Fruit fly (Drosophila melanogaster): ENCODE results near the gene CG45080.

Gene CG45080

DNA sequence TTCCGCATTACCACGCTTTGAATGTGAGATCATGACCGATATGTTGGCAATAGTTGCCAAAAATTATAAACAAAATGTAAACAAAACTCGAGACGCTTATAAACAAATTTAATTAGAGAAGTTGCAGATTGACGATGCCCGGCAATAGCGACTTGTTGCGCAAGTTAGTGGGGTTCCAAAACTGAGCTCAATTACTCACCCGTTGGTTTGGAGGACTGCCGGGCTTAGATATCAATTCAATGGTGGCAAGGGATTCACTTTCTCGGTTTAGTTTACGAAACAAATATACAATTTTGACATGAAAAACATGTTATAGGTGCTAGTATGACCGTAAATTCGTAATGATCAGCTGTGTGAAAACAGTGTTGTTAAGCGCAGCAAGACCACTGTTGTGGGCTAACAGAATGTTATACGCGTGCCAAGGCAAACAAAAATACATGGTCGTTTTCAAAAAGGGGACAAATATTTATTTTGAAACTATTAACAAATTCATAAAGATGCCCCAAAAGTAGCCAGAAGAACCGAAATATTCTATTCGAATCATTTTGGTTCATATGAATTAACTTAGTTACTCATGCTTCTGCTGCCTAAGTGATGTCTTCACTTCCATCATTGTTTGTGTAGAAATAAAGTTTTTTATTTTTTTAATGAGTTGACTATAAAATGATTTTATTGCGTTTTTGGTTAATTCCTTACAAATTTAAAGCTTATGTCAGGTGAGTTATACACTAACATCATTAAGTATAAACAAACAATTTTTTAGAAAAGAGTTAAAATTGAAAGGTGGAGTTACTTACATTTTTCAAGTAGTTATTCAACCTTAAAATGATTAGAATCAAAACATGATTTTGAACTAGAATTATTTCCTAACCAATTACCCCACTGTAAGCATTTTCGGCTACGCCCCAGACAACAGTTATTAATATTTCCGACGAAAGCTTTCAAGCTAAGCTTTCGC lies 47.8 kb upstream of the CG45080 start, which contains the start of gene Elp6 (continued):
- TF ChIP-seq chif (GFP tag; optimal IDR thresholded peaks at IDR 0.05) (peak; percentile 35 to 46), crp (GFP tag; optimal IDR thresholded peaks at IDR 0.05) (peak; percentile 50 to 89), sim (GFP tag; IDR thresholded peaks at IDR 0.05) (no peak), yki (optimal IDR thresholded peaks at IDR 0.05) (no peak), CG2202 (tag; optimal IDR thresholded peaks at IDR 0.05) (no peak), CG10462 (GFP tag; optimal IDR thresholded peaks at IDR 0.05) (no peak), CG14667 (GFP tag; IDR thresholded peaks at IDR 0.05) (no peak), CG7928 (GFP tag; optimal IDR thresholded peaks at IDR 0.05) (peak; percentile 46), Fer3 (tag; optimal IDR thresholded peaks at IDR 0.05) (peak; percentile 65), psq (GFP tag; optimal IDR thresholded peaks at IDR 0.05) (peak; percentile 3), kay (GFP tag; optimal IDR thresholded peaks at IDR 0.05) (peak; percentile 29), H15 (GFP tag; IDR thresholded peaks at IDR 0.05) (peak; percentile 44; the same call in 1 of the 3 replicates), CG10543 (GFP tag; optimal IDR thresholded peaks at IDR 0.05) (peak; percentile 47), NC2β (GFP tag; optimal IDR thresholded peaks at IDR 0.05) (no peak), Hr51 (GFP tag; optimal IDR thresholded peaks at IDR 0.05) (peak; percentile 50 to 73), pita (GFP tag; optimal IDR thresholded peaks at IDR 0.05) (no peak), Awh (GFP tag; IDR thresholded peaks at IDR 0.05) (peak; percentile 67; the same call in 1 of the 2 replicates), Bdp1 (GFP tag; optimal IDR thresholded peaks at IDR 0.05) (no peak), CG11723 (GFP tag; optimal IDR thresholded peaks at IDR 0.05) (no peak), Optix (GFP tag; IDR thresholded peaks at IDR 0.05) (no peak), Ets97D (GFP tag; optimal IDR thresholded peaks at IDR 0.05) (peak; percentile 21), CG4854 (GFP tag; optimal IDR thresholded peaks at IDR 0.05) (no peak), Mad (GFP tag; optimal IDR thresholded peaks at IDR 0.05) (no peak), Asciz (GFP tag; optimal IDR thresholded peaks at IDR 0.05) (peak; percentile 41), Ets65A (GFP tag) (peak; percentile 90), E2f1 (GFP tag; IDR thresholded peaks at IDR 0.05) (peak; percentile 67), da (GFP tag; optimal IDR thresholded peaks at IDR 0.05) (no peak), vvl (GFP tag; IDR thresholded peaks at IDR 0.05) (peak; percentile 58; the same call in 1 of the 2 replicates), CG5245 (GFP tag; optimal IDR thresholded peaks at IDR 0.05) (peak; percentile 27), CG18476 (GFP tag; optimal IDR thresholded peaks at IDR 0.05) (peak; percentile 75), CG34224 (GFP tag; IDR thresholded peaks at IDR 0.05; ENCODE audit: partially characterized antibody) (no peak), mld (GFP tag; IDR thresholded peaks at IDR 0.05; ENCODE audit: partially characterized antibody) (no peak), ara (GFP tag; IDR thresholded peaks at IDR 0.05) (no peak), Eip74EF (GFP tag; optimal IDR thresholded peaks at IDR 0.05) (peak in 1 of 2 experiments; percentile 25), CG13123 (GFP tag; optimal IDR thresholded peaks at IDR 0.05) (peak; percentile 33), TFAM (GFP tag; optimal IDR thresholded peaks at IDR 0.05) (no peak), fu2 (GFP tag; optimal IDR thresholded peaks at IDR 0.05) (peak; percentile 72), tin (GFP tag; optimal IDR thresholded peaks at IDR 0.05) (peak; percentile 45), CG5180 (GFP tag; optimal IDR thresholded peaks at IDR 0.05) (peak; percentile 42), D19A (tag; optimal IDR thresholded peaks at IDR 0.05) (no peak), CG16779 (GFP tag; IDR thresholded peaks at IDR 0.05) (no peak), zen (tag; optimal IDR thresholded peaks at IDR 0.05) (no peak), Dp (GFP tag; optimal IDR thresholded peaks at IDR 0.05) (no peak), mirr (GFP tag; optimal IDR thresholded peaks at IDR 0.05) (no peak), onecut (GFP tag; IDR thresholded peaks at IDR 0.05) (peak; percentile 37), lbe (GFP tag; optimal IDR thresholded peaks at IDR 0.05) (peak; percentile 26), bowl (GFP tag; IDR thresholded peaks at IDR 0.05) (no peak), CG9817 (tag; optimal IDR thresholded peaks at IDR 0.05) (peak; percentile 59)
